Worm (Caenorhabditis elegans): ENCODE results near the gene oac-52.

- TF ChIP-seq fos-1 (tag; optimal IDR thresholded peaks at IDR 0.05) (no peak), sem-4 (tag; optimal IDR thresholded peaks at IDR 0.05) (no peak), unc-62 (GFP tag; optimal IDR thresholded peaks at IDR 0.05) (no peak), lin-13 (GFP tag; optimal IDR thresholded peaks at IDR 0.05) (no peak), ZK546.5 (tag; optimal IDR thresholded peaks at IDR 0.05) (no peak)
Observed at ce11 chrIV:4346512-4346911, at the start of gene oac-52.
